Fruit fly (Drosophila melanogaster) whole organism, prepupa: ENCODE measurements around the gene CG31347.

Source experiments
- CG10669 ChIP-seq: fragments of 200-800 bp; sonication (Bioruptor generic); optimal IDR thresholded peaks from 3 replicates; lab custom pipeline; 2018; ENCODE audit warnings: missing biosample characterization, mild to moderate bottlenecking, missing genetic modification characterization, moderate library complexity
- CG11294 ChIP-seq: fragments of 200-800 bp; sonication (Bioruptor generic); IDR thresholded peaks from 2 replicates; pipeline ENCODE4 v1.3.6; 2022; ENCODE audit warnings: missing biosample characterization, missing genetic modification characterization
- CG15336 ChIP-seq: fragments of 200-800 bp; sonication (Bioruptor generic); IDR thresholded peaks from 2 replicates; pipeline ENCODE4 v1.3.6; 2022; ENCODE audit warnings: missing biosample characterization, missing genetic modification characterization
- CG3032 ChIP-seq: fragments of 200-800 bp; optimal IDR thresholded peaks from 2 replicates; lab custom pipeline; 2019; ENCODE audit warnings: missing biosample characterization, mild to moderate bottlenecking, missing genetic modification characterization, moderate library complexity
- CG32006 ChIP-seq: fragments of 200-800 bp; sonication (Bioruptor generic); optimal IDR thresholded peaks from 3 replicates; lab custom pipeline; 2017; ENCODE audit warnings: missing biosample characterization, mild to moderate bottlenecking, missing genetic modification characterization
- CG3919 ChIP-seq: fragments of 200-800 bp; sonication (Bioruptor generic); optimal IDR thresholded peaks from 3 replicates; lab custom pipeline; 2016; ENCODE audit warnings: missing biosample characterization, missing genetic modification characterization
- CG4318 ChIP-seq: fragments of 200-800 bp; sonication (Bioruptor generic); optimal IDR thresholded peaks from 3 replicates; lab custom pipeline; 2017; ENCODE audit warnings: missing biosample characterization, mild to moderate bottlenecking, missing genetic modification characterization
- CG6163 ChIP-seq: fragments of 200-800 bp; sonication (Bioruptor generic); IDR thresholded peaks from 3 replicates; pipeline ENCODE4 v1.3.6; 2022; ENCODE audit warnings: missing biosample characterization, missing genetic modification characterization
- CG6276 ChIP-seq: fragments of 200-800 bp; sonication (Bioruptor generic); optimal IDR thresholded peaks from 2 replicates; lab custom pipeline; 2017; ENCODE audit warnings: missing biosample characterization, mild to moderate bottlenecking, missing genetic modification characterization
- CG6854 ChIP-seq: fragments of 200-800 bp; sonication (Bioruptor generic); optimal IDR thresholded peaks from 2 replicates; lab custom pipeline; 2017; ENCODE audit warnings: missing biosample characterization, mild to moderate bottlenecking, missing genetic modification characterization
- CG8119 ChIP-seq: fragments of 200-800 bp; sonication (Bioruptor generic); IDR thresholded peaks from 3 replicates; pipeline ENCODE4 v1.3.6; 2022; ENCODE audit warnings: missing biosample characterization, missing genetic modification characterization
- Eip78C ChIP-seq: fragments of 200-800 bp; sonication (Bioruptor generic); peaks from one replicate; lab custom pipeline; 2016; ENCODE audit warnings: missing biosample characterization, missing genetic modification characterization
- Ets96B ChIP-seq: fragments of 200-800 bp; optimal IDR thresholded peaks from 2 replicates; lab custom pipeline; 2019; ENCODE audit warnings: missing biosample characterization, mild to moderate bottlenecking, missing genetic modification characterization, moderate library complexity
- Gug ChIP-seq: fragments of 200-800 bp; sonication (Bioruptor generic); IDR thresholded peaks from 2 replicates; pipeline ENCODE4 v1.3.6; 2022; ENCODE audit warnings: missing biosample characterization, missing genetic modification characterization
- Hr38 ChIP-seq: sonication (Bioruptor generic); optimal IDR thresholded peaks from 2 replicates; lab custom pipeline; 2016; ENCODE audit warnings: missing biosample characterization, missing genetic modification characterization
- Hr39 ChIP-seq: fragments of 200-800 bp; sonication (Bioruptor generic); optimal IDR thresholded peaks from 2 replicates; lab custom pipeline; 2016; ENCODE audit warnings: missing biosample characterization, missing genetic modification characterization
- Hr4 ChIP-seq: fragments of 200-800 bp; sonication (Bioruptor generic); optimal IDR thresholded peaks from 3 replicates; lab custom pipeline; 2016; ENCODE audit warnings: missing biosample characterization, missing genetic modification characterization
- Lpt ChIP-seq: fragments of 200-800 bp; sonication (Bioruptor generic); optimal IDR thresholded peaks from 3 replicates; lab custom pipeline; 2016; ENCODE audit warnings: missing biosample characterization, missing genetic modification characterization
- OdsH ChIP-seq: fragments of 200-800 bp; sonication (Bioruptor generic); optimal IDR thresholded peaks from 3 replicates; lab custom pipeline; 2016; ENCODE audit warnings: missing biosample characterization, missing genetic modification characterization
- Smox ChIP-seq: fragments of 200-800 bp; sonication (Bioruptor generic); optimal IDR thresholded peaks from 3 replicates; lab custom pipeline; 2016; ENCODE audit warnings: missing biosample characterization, missing genetic modification characterization
- Sox102F ChIP-seq: fragments of 200-800 bp; sonication (Bioruptor generic); optimal IDR thresholded peaks from 2 replicates; lab custom pipeline; 2016; ENCODE audit warnings: missing biosample characterization, mild to moderate bottlenecking, missing genetic modification characterization
- Sox14 ChIP-seq: fragments of 200-800 bp; sonication (Bioruptor generic); optimal IDR thresholded peaks from 3 replicates; lab custom pipeline; 2016; ENCODE audit warnings: missing biosample characterization, missing genetic modification characterization
- achi ChIP-seq: fragments of 200-800 bp; sonication (Bioruptor generic); optimal IDR thresholded peaks from 3 replicates; lab custom pipeline; 2016; ENCODE audit warnings: missing biosample characterization, missing genetic modification characterization
- cyc ChIP-seq: fragments of 200-800 bp; sonication (Bioruptor generic); optimal IDR thresholded peaks from 3 replicates; lab custom pipeline; 2016; ENCODE audit warnings: missing biosample characterization, missing genetic modification characterization
- dac ChIP-seq: fragments of 200-800 bp; sonication (Bioruptor generic); optimal IDR thresholded peaks from 2 replicates; lab custom pipeline; 2017; ENCODE audit warnings: missing biosample characterization, mild to moderate bottlenecking, missing genetic modification characterization
- dsx ChIP-seq: fragments of 200-800 bp; optimal IDR thresholded peaks from 3 replicates; lab custom pipeline; 2019; ENCODE audit warnings: missing biosample characterization, mild to moderate bottlenecking, missing genetic modification characterization, moderate library complexity; ENCODE audit not compliant: poor library complexity, severe bottlenecking
- eg ChIP-seq: fragments of 200-800 bp; sonication (Bioruptor generic); IDR thresholded peaks from 3 replicates; pipeline ENCODE4 v1.3.6; 2022; ENCODE audit warnings: missing biosample characterization, missing genetic modification characterization
- fkh ChIP-seq: fragments of 200-800 bp; sonication (Bioruptor generic); optimal IDR thresholded peaks from 3 replicates; lab custom pipeline; 2017; ENCODE audit warnings: missing biosample characterization, mild to moderate bottlenecking, missing genetic modification characterization, moderate library complexity
- net ChIP-seq: fragments of 200-800 bp; sonication (Bioruptor generic); optimal IDR thresholded peaks from 3 replicates; lab custom pipeline; 2016; ENCODE audit warnings: missing biosample characterization, missing genetic modification characterization
- ss ChIP-seq, 2 experiments: fragments of 200-800 bp; sonication (Bioruptor generic); optimal IDR thresholded peaks; 2 replicates in 1 of 2; 3 replicates in 1 of 2; lab custom pipeline; 2017 to 2018; ENCODE audit warnings: mild to moderate bottlenecking in 2 of 2, missing biosample characterization in 2 of 2, missing genetic modification characterization in 2 of 2, moderate library complexity in 1 of 2
- svp ChIP-seq: fragments of 200-800 bp; sonication (Bioruptor generic); peaks from one replicate; lab custom pipeline; 2016; ENCODE audit warnings: missing biosample characterization, missing genetic modification characterization
- vri ChIP-seq: fragments of 200-800 bp; sonication (Bioruptor generic); optimal IDR thresholded peaks from 3 replicates; lab custom pipeline; 2016; ENCODE audit warnings: missing biosample characterization, mild to moderate bottlenecking, missing genetic modification characterization

The CG31347 gene

dm6 chr3R:12662531-12662930 lies 29.9 kb downstream of the CG31347 start, which contains the start of gene CG14395:
Gene CG14395, plus strand, starts transcription at chr3R:12662831.
- TF ChIP-seq net (GFP tag; lab: Kevin White, UChicago) (no peak), eg (GFP tag; lab: Robert Waterston, UW) (peak; percentile 36; the same call in 1 of the 3 replicates)

DNA sequence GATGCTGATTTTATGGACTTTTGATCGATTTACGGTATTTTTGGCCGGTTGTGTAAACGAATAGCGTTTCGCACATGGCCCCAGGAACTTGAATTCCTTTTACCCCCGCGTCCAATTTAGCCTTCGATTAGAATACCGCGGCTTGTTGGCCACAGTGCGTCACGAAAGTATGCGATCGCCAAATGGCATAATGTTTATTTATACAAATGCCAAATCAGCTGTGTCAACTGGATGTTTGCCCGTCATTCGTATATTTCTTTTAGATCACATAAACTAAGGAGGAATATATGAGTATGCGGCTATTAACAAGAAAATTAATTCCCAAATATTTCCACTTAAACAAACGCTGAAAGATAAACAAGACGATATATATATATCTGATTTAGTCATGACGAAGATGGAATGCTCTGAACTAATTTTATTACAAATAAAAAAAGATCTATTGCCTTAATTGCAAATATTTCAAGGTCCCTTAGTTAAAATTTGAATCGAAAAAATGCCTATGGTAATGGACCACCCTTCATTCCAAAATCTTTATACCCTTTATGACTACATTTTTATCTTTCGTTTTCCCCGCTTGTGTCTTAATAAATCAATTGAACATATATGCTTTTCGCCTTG lies 35.3 kb downstream of the CG31347 start:
- TF ChIP-seq svp (GFP tag; lab: Kevin White, UChicago) (peak; percentile 12), fkh (GFP tag; lab: Kevin White, UChicago) (peak; percentile 63), Hr39 (GFP tag; lab: Kevin White, UChicago) (no peak)

DNA sequence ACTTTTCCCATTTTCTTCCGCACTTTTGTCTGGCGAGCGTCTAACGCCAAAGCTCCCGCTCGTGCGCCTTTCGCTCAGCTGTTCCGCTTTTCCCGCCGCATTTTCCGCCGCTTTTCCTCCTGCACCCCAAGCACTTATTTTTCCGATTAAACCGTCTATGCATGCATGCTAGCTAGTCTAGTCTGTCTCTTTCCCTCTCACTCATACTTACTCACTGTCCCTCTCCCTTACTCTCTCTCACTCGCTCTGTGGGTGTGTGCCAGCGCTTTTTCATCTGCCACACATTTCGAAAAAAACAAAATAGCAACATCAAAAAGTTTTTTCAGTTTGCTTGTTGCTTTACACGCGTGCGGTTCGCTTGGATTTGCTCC lies 38.2 kb downstream of the CG31347 start, which contains the start of gene CG6225:
Gene CG6225, plus strand, starts transcription at position 325 of the 371 bp plus-strand sequence.
- TF ChIP-seq cyc (GFP tag; lab: Kevin White, UChicago) (no peak), Ets96B (tag; lab: Kevin White, UChicago) (no peak), net (GFP tag; lab: Kevin White, UChicago) (no peak), eg (GFP tag; lab: Robert Waterston, UW) (no peak), ss (GFP tag; optimal IDR thresholded peaks at IDR 0.05; lab: Kevin White, UChicago) (no peak), Sox14 (GFP tag; lab: Kevin White, UChicago) (no peak), CG10669 (no peak), CG3032 (tag; lab: Kevin White, UChicago) (no peak)

- TF ChIP-seq Hr4 (GFP tag; lab: Kevin White, UChicago) (peak; percentile 83), Sox14 (GFP tag; lab: Kevin White, UChicago) (no peak), OdsH (GFP tag; lab: Kevin White, UChicago) (peak; percentile 27), eg (GFP tag; lab: Robert Waterston, UW) (peak; percentile 83), net (GFP tag; lab: Kevin White, UChicago) (peak; percentile 45), svp (GFP tag; lab: Kevin White, UChicago) (peak; percentile 58), fkh (GFP tag; lab: Kevin White, UChicago) (peak; percentile 56), CG6163 (peak; percentile 39; the same call in 2 of the 3 replicates), vri (GFP tag; lab: Kevin White, UChicago) (peak; percentile 50), Smox (GFP tag; lab: Kevin White, UChicago) (no peak), CG32006 (GFP tag; lab: Kevin White, UChicago) (peak; percentile 79), cyc (GFP tag; lab: Kevin White, UChicago) (no peak), Sox102F (no peak), achi (GFP tag; lab: Kevin White, UChicago) (peak; percentile 26), CG6276 (peak; percentile 64), CG6854 (GFP tag; lab: Kevin White, UChicago) (no peak), CG11294 (peak; percentile 78; the same call in 1 of the 2 replicates), Eip78C (GFP tag; lab: Kevin White, UChicago) (peak; percentile 51), ss (GFP tag; optimal IDR thresholded peaks at IDR 0.05; lab: Kevin White, UChicago) (no peak), Lpt (GFP tag; lab: Kevin White, UChicago) (peak; percentile 48), CG3919 (GFP tag; lab: Kevin White, UChicago) (no peak), Gug (GFP tag; lab: Robert Waterston, UW) (peak; percentile 68), Hr38 (no peak), CG8119 (GFP tag; lab: Robert Waterston, UW) (peak; percentile 88), dac (GFP tag; lab: Kevin White, UChicago) (peak; percentile 51), CG4318 (peak; percentile 34), CG15336 (GFP tag; lab: Robert Waterston, UW) (peak; percentile 82), dsx (GFP tag; lab: Kevin White, UChicago) (no peak)
Observed at dm6 chr3R:12653511-12654252, 38.7 kb downstream of the CG31347 start.
